Fruit fly (Drosophila melanogaster) whole organism, embryonic: ENCODE data around the gene CG2336.
A peak's percentile ranks its signal among the peaks of the same experiment; 100 is the strongest.

ENCODE experiments used
- CG10209 ChIP-seq: fragments of 200-800 bp; sonication (Bioruptor generic); optimal IDR thresholded peaks from 3 replicates; lab custom pipeline; 2017; ENCODE audit warnings: missing biosample characterization, mild to moderate bottlenecking, missing genetic modification characterization, missing genetic modification reagents
- CG10565 ChIP-seq: fragments of 200-800 bp; sonication (Bioruptor generic); optimal IDR thresholded peaks from 3 replicates; lab custom pipeline; 2016; ENCODE audit warnings: missing biosample characterization, mild to moderate bottlenecking, missing genetic modification characterization
- CG13296 ChIP-seq: fragments of 200-800 bp; sonication (Bioruptor generic); optimal IDR thresholded peaks from 3 replicates; lab custom pipeline; 2018; ENCODE audit warnings: missing biosample characterization, mild to moderate bottlenecking, missing genetic modification characterization
- CG14014 ChIP-seq: fragments of 200-800 bp; sonication (Bioruptor generic); IDR thresholded peaks from 2 replicates; pipeline ENCODE4 v1.3.6; 2022; ENCODE audit warnings: missing biosample characterization, missing genetic modification characterization
- CG17359 ChIP-seq: fragments of 200-800 bp; sonication (Bioruptor generic); optimal IDR thresholded peaks from 3 replicates; lab custom pipeline; 2018; ENCODE audit warnings: missing biosample characterization, mild to moderate bottlenecking, missing genetic modification characterization, moderate library complexity
- CG17802 ChIP-seq: fragments of 200-800 bp; sonication (Bioruptor generic); optimal IDR thresholded peaks from 2 replicates; lab custom pipeline; 2018; ENCODE audit warnings: missing biosample characterization, mild to moderate bottlenecking, missing genetic modification characterization, moderate library complexity
- CG18011 ChIP-seq: fragments of 200-800 bp; sonication (Bioruptor generic); optimal IDR thresholded peaks from 2 replicates; lab custom pipeline; 2017; ENCODE audit warnings: missing biosample characterization, missing genetic modification characterization, mild to moderate bottlenecking, moderate library complexity, missing genotype
- CG2202 ChIP-seq: fragments of 200-800 bp; sonication (Bioruptor generic); optimal IDR thresholded peaks from 2 replicates; lab custom pipeline; 2018; ENCODE audit warnings: missing biosample characterization, mild to moderate bottlenecking, missing genetic modification characterization
- CG3163 ChIP-seq: fragments of 200-800 bp; sonication (Bioruptor generic); optimal IDR thresholded peaks from 3 replicates; lab custom pipeline; 2016; ENCODE audit warnings: missing biosample characterization, missing genetic modification characterization
- CG3995 ChIP-seq: fragments of 200-800 bp; sonication (Bioruptor generic); optimal IDR thresholded peaks from 3 replicates; lab custom pipeline; 2016; ENCODE audit warnings: missing biosample characterization, missing genetic modification characterization
- CG4282 ChIP-seq: fragments of 200-800 bp; sonication (Bioruptor generic); optimal IDR thresholded peaks from 2 replicates; lab custom pipeline; 2016; ENCODE audit warnings: missing biosample characterization, missing genetic modification characterization
- CG7963 ChIP-seq: fragments of 200-800 bp; sonication (Bioruptor generic); IDR thresholded peaks from 3 replicates; pipeline ENCODE4 v1.3.6; 2022; ENCODE audit warnings: missing biosample characterization, missing genetic modification characterization; ENCODE audit not compliant: partially characterized antibody
- CG8281 ChIP-seq: fragments of 200-800 bp; sonication (Bioruptor generic); optimal IDR thresholded peaks from 2 replicates; lab custom pipeline; 2018; ENCODE audit warnings: missing biosample characterization, mild to moderate bottlenecking, missing genetic modification characterization, moderate library complexity
- CG9797 ChIP-seq: fragments of 200-800 bp; sonication (Bioruptor generic); optimal IDR thresholded peaks from 3 replicates; lab custom pipeline; 2018; ENCODE audit warnings: missing biosample characterization, mild to moderate bottlenecking, missing genetic modification characterization
- CG9932 ChIP-seq: fragments of 200-800 bp; sonication (Bioruptor generic); IDR thresholded peaks from 2 replicates; pipeline ENCODE4 v1.3.6; 2022; ENCODE audit warnings: missing biosample characterization, missing genetic modification characterization
- CTCF ChIP-seq: fragments of 200-800 bp; sonication (Bioruptor generic); optimal IDR thresholded peaks from 2 replicates; lab custom pipeline; 2017; ENCODE audit warnings: missing biosample characterization, mild to moderate bottlenecking, missing genetic modification characterization, moderate library complexity
- Camta ChIP-seq: fragments of 200-800 bp; sonication (Bioruptor generic); optimal IDR thresholded peaks from 2 replicates; lab custom pipeline; 2016; ENCODE audit warnings: missing biosample characterization, missing genetic modification characterization
- H2.0 ChIP-seq: fragments of 200-800 bp; sonication (Bioruptor generic); IDR thresholded peaks from 2 replicates; pipeline ENCODE4 v1.3.6; 2022; ENCODE audit warnings: missing biosample characterization, missing genetic modification characterization
- HLH3B ChIP-seq: fragments of 200-800 bp; sonication (Bioruptor generic); IDR thresholded peaks from 2 replicates; pipeline ENCODE4 v1.3.6; 2022; ENCODE audit warnings: missing biosample characterization, missing genetic modification characterization
- HmgD ChIP-seq: fragments of 200-800 bp; sonication (Bioruptor generic); optimal IDR thresholded peaks from 3 replicates; lab custom pipeline; 2016; ENCODE audit warnings: missing biosample characterization, missing genetic modification characterization
- Hmr ChIP-seq: fragments of 200-800 bp; sonication (Bioruptor generic); optimal IDR thresholded peaks from 3 replicates; lab custom pipeline; 2017; ENCODE audit warnings: mild to moderate bottlenecking, missing biosample characterization, missing genetic modification reagents, missing genetic modification characterization
- Stat92E ChIP-seq, 3 experiments: fragments of >200 bp in 2 of 3; fragments of 200-800 bp in 1 of 3; sonication (Bioruptor generic) in 1 of 3; optimal IDR thresholded peaks; 2 replicates each; lab custom pipeline; 2017 to 2019; ENCODE audit warnings: missing biosample characterization in 3 of 3, missing genetic modification characterization in 3 of 3, mild to moderate bottlenecking in 1 of 3, moderate library complexity in 1 of 3
- TFAM ChIP-seq: fragments of 200-800 bp; sonication (Bioruptor generic); optimal IDR thresholded peaks from 2 replicates; lab custom pipeline; 2017; ENCODE audit warnings: missing biosample characterization, missing genetic modification characterization, inconsistent platforms
- chm ChIP-seq: fragments of 200-800 bp; sonication (Bioruptor generic); IDR thresholded peaks from 2 replicates; pipeline ENCODE4 v1.3.6; 2022; ENCODE audit warnings: missing biosample characterization, missing genetic modification characterization
- dan ChIP-seq: fragments of 200-800 bp; sonication (Bioruptor generic); IDR thresholded peaks from 2 replicates; pipeline ENCODE4 v1.3.6; 2022; ENCODE audit warnings: missing biosample characterization, missing genetic modification characterization
- dysf ChIP-seq: fragments of 200-800 bp; sonication (Bioruptor generic); IDR thresholded peaks from 3 replicates; pipeline ENCODE4 v1.3.6; 2022; ENCODE audit warnings: missing biosample characterization, missing genetic modification characterization
- emc ChIP-seq: fragments of 200-800 bp; sonication (Bioruptor generic); optimal IDR thresholded peaks from 2 replicates; lab custom pipeline; 2016; ENCODE audit warnings: missing biosample characterization, missing genetic modification characterization
- fd3F ChIP-seq: fragments of 200-800 bp; sonication (Bioruptor generic); optimal IDR thresholded peaks from 2 replicates; lab custom pipeline; 2018; ENCODE audit warnings: missing biosample characterization, mild to moderate bottlenecking, missing genetic modification characterization, moderate library complexity
- gce ChIP-seq: fragments of 200-800 bp; sonication (Bioruptor generic); IDR thresholded peaks from 3 replicates; pipeline ENCODE4 v1.3.6; 2022; ENCODE audit warnings: missing biosample characterization, missing genetic modification characterization
- hbn ChIP-seq: fragments of 200-800 bp; sonication (Bioruptor generic); IDR thresholded peaks from 2 replicates; pipeline ENCODE4 v1.3.6; 2022; ENCODE audit warnings: missing biosample characterization, missing genetic modification characterization; ENCODE audit not compliant: partially characterized antibody
- hkb ChIP-seq, 2 experiments: fragments of 200-800 bp in 1 of 2; fragments of >200 bp in 1 of 2; sonication (Bioruptor generic) in 1 of 2; IDR thresholded peaks in 1 of 2; optimal IDR thresholded peaks in 1 of 2; 2 replicates each; pipeline versions ENCODE4 v1.3.6 to Lab custom; 2017 to 2022; ENCODE audit warnings: missing biosample characterization in 1 of 2, missing genetic modification characterization in 1 of 2
- lmd ChIP-seq: fragments of 200-800 bp; sonication (Bioruptor generic); IDR thresholded peaks from 2 replicates; pipeline ENCODE4 v1.3.6; 2022; ENCODE audit warnings: missing biosample characterization, missing genetic modification characterization
- nerfin-1 ChIP-seq: fragments of 200-800 bp; sonication (Bioruptor generic); optimal IDR thresholded peaks from 3 replicates; lab custom pipeline; 2019; ENCODE audit warnings: missing biosample characterization, mild to moderate bottlenecking, missing genetic modification characterization, moderate library complexity
- oc ChIP-seq: fragments of 200-800 bp; sonication (Bioruptor generic); optimal IDR thresholded peaks from 2 replicates; lab custom pipeline; 2018; ENCODE audit warnings: missing biosample characterization, mild to moderate bottlenecking, missing genetic modification characterization, moderate library complexity
- psq ChIP-seq: fragments of 200-800 bp; sonication (Bioruptor generic); optimal IDR thresholded peaks from 2 replicates; lab custom pipeline; 2017; ENCODE audit warnings: missing biosample characterization, missing genetic modification characterization
- ranshi ChIP-seq: fragments of 200-800 bp; sonication (Bioruptor generic); IDR thresholded peaks from 2 replicates; pipeline ENCODE4 v1.3.6; 2022; ENCODE audit warnings: missing biosample characterization, missing genetic modification characterization
- wdn ChIP-seq: fragments of 200-800 bp; sonication (Bioruptor generic); IDR thresholded peaks from 2 replicates; pipeline ENCODE4 v1.3.6; 2022; ENCODE audit warnings: missing biosample characterization, missing genetic modification characterization
- z ChIP-seq: fragments of 200-800 bp; sonication (Bioruptor generic); IDR thresholded peaks from 3 replicates; pipeline ENCODE4 v1.3.6; 2022; ENCODE audit warnings: missing biosample characterization, missing genetic modification characterization

Gene CG2336

dm6 chr3R:6600942-6601341 is 20.4 kb downstream of the CG2336 start, which contains the start of gene CG31482:
CG31482 (plus strand) TSS chr3R:6601242.
- TF ChIP-seq CG18011 (no peak), CG17802 (tag; lab: Kevin White, UChicago) (no peak), TFAM (no peak), dan (GFP tag; lab: Robert Waterston, UW) (no peak), CG10209 (no peak), Camta (no peak), CG7963 (GFP tag; lab: Robert Waterston, UW) (no peak), hbn (no peak), psq (GFP tag; lab: Kevin White, UChicago) (no peak), CG4282 (no peak), CG17359 (no peak)

dm6 chr3R:6605142-6605541 is 24.6 kb downstream of the CG2336 start:
- TF ChIP-seq CG3163 (GFP tag; lab: Kevin White, UChicago) (no peak), CTCF (peak; percentile 57)

dm6 chr3R:6608814-6609213 is 28.2 kb downstream of the CG2336 start, which contains the start of gene glob2:
glob2 (minus strand) TSS chr3R:6608914.
- TF ChIP-seq ranshi (GFP tag; lab: Robert Waterston, UW) (no peak), fd3F (no peak), chm (GFP tag; lab: Robert Waterston, UW) (no peak), CG3995 (GFP tag; lab: Kevin White, UChicago) (no peak), H2.0 (GFP tag; lab: Robert Waterston, UW) (no peak), CG9797 (GFP tag; lab: Kevin White, UChicago) (no peak), CG10565 (GFP tag; lab: Kevin White, UChicago) (no peak), CG8281 (tag; lab: Kevin White, UChicago) (no peak), nerfin-1 (no peak), HLH3B (GFP tag; lab: Robert Waterston, UW) (no peak), gce (no peak), dysf (no peak), CG13296 (GFP tag; lab: Kevin White, UChicago) (no peak), wdn (GFP tag; lab: Robert Waterston, UW) (no peak), CG9932 (GFP tag; lab: Robert Waterston, UW) (no peak), emc (no peak)

dm6 chr3R:6627800-6628199 is 47.2 kb downstream of the CG2336 start, which contains the start of gene sowi:
sowi (minus strand) TSS chr3R:6627900.
- TF ChIP-seq z (GFP tag; lab: Robert Waterston, UW) (no peak), lmd (GFP tag; lab: Robert Waterston, UW) (no peak), Hmr (GFP tag; lab: Kevin White, UChicago) (no peak), Stat92E (GFP tag; optimal IDR thresholded peaks at IDR 0.05; lab: Kevin White, UChicago) (no peak), oc (tag; lab: Kevin White, UChicago) (no peak), CG14014 (GFP tag; lab: Robert Waterston, UW) (no peak), CG2202 (no peak)

dm6 chr3R:6629221-6629620 is 48.6 kb downstream of the CG2336 start, which contains the start of gene CG15177:
CG15177 (minus strand) TSS chr3R:6629321.
- TF ChIP-seq HmgD (no peak), hkb (optimal IDR thresholded peaks at IDR 0.05; lab: Kevin White, UChicago) (no peak), hkb (GFP tag; IDR thresholded peaks at IDR 0.05; lab: Robert Waterston, UW) (no peak)
